Worm (Caenorhabditis elegans) whole organism, L1 larva: ENCODE measurements around the gene C03G6.17.

ENCODE experiments used
- alr-1 ChIP-seq: fragments of 200-800 bp; sonication (Bioruptor generic); optimal IDR thresholded peaks from 2 replicates; lab custom pipeline; 2018; ENCODE audit warnings: borderline replicate concordance, mild to moderate bottlenecking, missing genetic modification characterization, missing compliant biosample characterization
- aly-2 ChIP-seq: fragments of 150-350 bp; optimal IDR thresholded peaks from 2 replicates; lab custom pipeline; 2014; ENCODE audit warnings: missing biosample characterization, missing genetic modification characterization
- ama-1 ChIP-seq: fragments of 150-350 bp; optimal IDR thresholded peaks from 2 replicates; lab custom pipeline; 2014
- blmp-1 ChIP-seq: fragments of 150-350 bp; optimal IDR thresholded peaks from 2 replicates; lab custom pipeline; 2014; ENCODE audit warnings: missing biosample characterization, missing genetic modification characterization
- ceh-8 ChIP-seq: fragments of 200-800 bp; sonication (Bioruptor generic); optimal IDR thresholded peaks from 2 replicates; lab custom pipeline; 2018; ENCODE audit warnings: mild to moderate bottlenecking, missing genetic modification characterization, moderate library complexity, missing compliant biosample characterization
- ceh-82 ChIP-seq, 3 experiments: fragments of 150-350 bp in 1 of 3; sonication (generic microtip) in 2 of 3; optimal IDR thresholded peaks; 2 replicates each; lab custom pipeline; 2014 to 2017; ENCODE audit warnings: missing biosample characterization in 3 of 3, missing genetic modification characterization in 3 of 3
- ceh-90 ChIP-seq: sonication (generic microtip); optimal IDR thresholded peaks from 2 replicates; lab custom pipeline; 2016; ENCODE audit warnings: missing genetic modification characterization, missing compliant biosample characterization
- efl-1 ChIP-seq, 4 experiments: fragments of 150-350 bp; optimal IDR thresholded peaks in 3 of 4; peaks in 1 of 4; 1 replicate in 1 of 4; 2 replicates in 3 of 4; lab custom pipeline; 2014; ENCODE audit warnings: missing biosample characterization in 2 of 4, missing genetic modification characterization in 2 of 4, missing genetic modification reagents in 2 of 4
- egl-13 ChIP-seq: sonication (generic microtip); optimal IDR thresholded peaks from 2 replicates; lab custom pipeline; 2016; ENCODE audit warnings: missing genotype, missing genetic modification reagents, missing genetic modification characterization, missing compliant biosample characterization
- elt-2 ChIP-seq: sonication (generic microtip); optimal IDR thresholded peaks from 2 replicates; lab custom pipeline; 2016; ENCODE audit warnings: missing genetic modification characterization, mild to moderate bottlenecking, inconsistent platforms, missing compliant biosample characterization, missing genetic modification reagents
- fkh-8 ChIP-seq: sonication (generic microtip); optimal IDR thresholded peaks from 2 replicates; lab custom pipeline; 2016; ENCODE audit warnings: mild to moderate bottlenecking, missing genetic modification characterization, missing compliant biosample characterization
- fos-1 ChIP-seq: fragments of 150-350 bp; optimal IDR thresholded peaks from 2 replicates; lab custom pipeline; 2014; ENCODE audit warnings: missing biosample characterization, missing genetic modification characterization
- hlh-17 ChIP-seq: fragments of 200-800 bp; sonication (Bioruptor generic); optimal IDR thresholded peaks from 2 replicates; lab custom pipeline; 2018; ENCODE audit warnings: missing genetic modification characterization, mild to moderate bottlenecking, missing compliant biosample characterization, moderate library complexity, borderline replicate concordance
- hlh-4 ChIP-seq: sonication (generic microtip); optimal IDR thresholded peaks from 2 replicates; lab custom pipeline; 2016; ENCODE audit warnings: mild to moderate bottlenecking, missing genetic modification characterization, missing compliant biosample characterization
- isw-1 ChIP-seq: fragments of 200-800 bp; sonication (Bioruptor generic); IDR thresholded peaks from 2 replicates; pipeline ENCODE4 v1.3.6; 2022; ENCODE audit warnings: missing genetic modification characterization, missing compliant biosample characterization
- lin-14 ChIP-seq: fragments of 200-800 bp; sonication (Bioruptor generic); optimal IDR thresholded peaks from 2 replicates; lab custom pipeline; 2018; ENCODE audit warnings: mild to moderate bottlenecking, missing genetic modification characterization, moderate library complexity, missing compliant biosample characterization
- lir-3 ChIP-seq: sonication (generic microtip); optimal IDR thresholded peaks from 2 replicates; lab custom pipeline; 2016; ENCODE audit warnings: mild to moderate bottlenecking, missing genetic modification characterization, moderate library complexity, missing compliant biosample characterization; ENCODE audit not compliant: poor library complexity
- lsy-2 ChIP-seq, 2 experiments: fragments of 150-350 bp; optimal IDR thresholded peaks; 2 replicates each; lab custom pipeline; 2014; ENCODE audit warnings: missing biosample characterization in 2 of 2, missing genetic modification characterization in 2 of 2
- mab-9 ChIP-seq: fragments of 200-800 bp; sonication (Bioruptor generic); IDR thresholded peaks from 2 replicates; pipeline ENCODE4 v1.3.6; 2022; ENCODE audit warnings: missing genetic modification reagents, missing genetic modification characterization, missing compliant biosample characterization
- nhr-11 ChIP-seq: fragments of 150-350 bp; optimal IDR thresholded peaks from 2 replicates; lab custom pipeline; 2014; ENCODE audit warnings: missing biosample characterization, missing genetic modification characterization
- nhr-12 ChIP-seq: sonication (generic microtip); optimal IDR thresholded peaks from 2 replicates; lab custom pipeline; 2017; ENCODE audit warnings: missing biosample characterization, missing genetic modification characterization
- nhr-19 ChIP-seq: fragments of 200-800 bp; sonication (Bioruptor generic); conservative IDR thresholded peaks from 2 replicates; pipeline ENCODE4 v1.3.6; 2022; ENCODE audit warnings: missing genetic modification characterization, missing compliant biosample characterization
- nhr-237 ChIP-seq: fragments of 150-350 bp; optimal IDR thresholded peaks from 2 replicates; lab custom pipeline; 2014; ENCODE audit warnings: missing biosample characterization, missing genetic modification characterization
- nhr-71 ChIP-seq: sonication (generic microtip); optimal IDR thresholded peaks from 2 replicates; lab custom pipeline; 2016; ENCODE audit warnings: mild to moderate bottlenecking, missing genetic modification characterization, moderate library complexity, missing compliant biosample characterization
- nhr-84 ChIP-seq: sonication (generic microtip); optimal IDR thresholded peaks from 2 replicates; lab custom pipeline; 2017; ENCODE audit warnings: missing biosample characterization, missing genetic modification characterization
- pag-3 ChIP-seq: sonication (generic microtip); optimal IDR thresholded peaks from 2 replicates; lab custom pipeline; 2017; ENCODE audit warnings: missing genetic modification characterization, mild to moderate bottlenecking, missing compliant biosample characterization, antibody characterized with exemption, borderline replicate concordance; ENCODE audit not compliant: insufficient read depth
- vab-15 ChIP-seq: sonication (generic microtip); optimal IDR thresholded peaks from 2 replicates; lab custom pipeline; 2017; ENCODE audit warnings: missing genotype, mild to moderate bottlenecking, missing genetic modification characterization, missing compliant biosample characterization

Gene C03G6.17

DNA sequence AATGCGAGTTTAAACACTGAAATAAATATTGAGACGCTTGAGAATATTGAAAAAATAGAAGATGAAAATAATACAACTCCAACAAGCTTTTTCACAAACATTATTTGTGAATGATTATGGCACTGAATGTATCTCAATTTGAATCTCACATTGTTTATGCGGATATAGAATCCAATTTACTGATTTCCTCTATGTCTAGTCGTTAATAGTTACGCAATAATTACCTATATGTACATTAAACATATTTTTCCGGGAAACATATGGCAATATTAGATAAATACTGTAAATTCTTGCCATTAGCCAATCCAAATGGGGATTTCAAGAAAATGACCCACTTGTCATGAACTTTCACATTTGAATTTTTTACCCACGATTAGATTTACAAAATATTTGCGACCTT is 14.5 kb upstream of the C03G6.17 start, which contains the start of gene srx-9:
srx-9 (minus strand) TSS at position 101 of the 400 bp plus-strand sequence.
- TF ChIP-seq ceh-82 (tag; optimal IDR thresholded peaks at IDR 0.05; lab: Kevin White, UChicago), result no peak
- TF ChIP-seq, all 84 proteins: peak for 0

ce11 chrV:7391933-7392332 is 11.0 kb upstream of the C03G6.17 start, which contains the start of gene fbxa-105:
Gene fbxa-105, minus strand, starts transcription at chrV:7392029.
- no peak for TF ChIP-seq efl-1 (optimal IDR thresholded peaks at IDR 0.05; lab: Kevin White, UChicago)
- peak in 1 of 2 experiments; percentile 19 for TF ChIP-seq efl-1 (GFP tag; optimal IDR thresholded peaks at IDR 0.05 in 1 of 2; lab: Kevin White, UChicago)
- TF ChIP-seq lsy-2 (tag; optimal IDR thresholded peaks at IDR 0.05; lab: Kevin White, UChicago), result no peak
- peak; percentile 3 for TF ChIP-seq elt-2

DNA sequence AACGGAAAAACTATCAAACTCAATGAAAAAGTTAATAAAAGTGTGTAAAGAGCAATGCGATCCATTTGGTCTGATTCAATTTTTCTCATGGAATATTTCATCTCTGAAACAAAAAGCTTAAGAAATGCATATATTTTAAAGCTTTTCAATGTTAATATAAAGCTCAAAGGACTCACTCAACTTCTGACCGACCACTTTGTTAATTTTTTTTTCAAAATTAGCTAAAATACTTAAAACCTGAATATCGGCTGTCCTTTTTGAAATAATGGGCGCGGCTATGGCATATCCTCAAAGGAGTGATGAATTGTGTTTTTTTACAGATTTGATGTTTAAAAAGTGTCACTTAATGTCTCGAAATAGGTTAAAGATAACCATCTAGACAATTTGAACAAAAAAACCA is 8.9 kb upstream of the C03G6.17 start, which contains the start of gene C02H6.1:
C02H6.1 (minus strand) TSS at position 101 of the 400 bp plus-strand sequence.
- no peak for TF ChIP-seq ama-1
- TF ChIP-seq alr-1 (tag; lab: Kevin White, UChicago), result no peak
- TF ChIP-seq nhr-19 (GFP tag; lab: Robert Waterston, UW), result no peak
- no peak for TF ChIP-seq hlh-17 (GFP tag; lab: Kevin White, UChicago)
- TF ChIP-seq nhr-12 (tag; lab: Kevin White, UChicago), result no peak
- no peak for TF ChIP-seq lir-3
- TF ChIP-seq nhr-84 (tag; lab: Kevin White, UChicago), result no peak
- TF ChIP-seq egl-13, result no peak
- TF ChIP-seq nhr-237 (tag; lab: Kevin White, UChicago), result no peak
- TF ChIP-seq nhr-11 (tag; lab: Kevin White, UChicago), result no peak

ce11 chrV:7387755-7388154 is 6.8 kb upstream of the C03G6.17 start, which contains the start of gene C02H6.3:
Gene C02H6.3, minus strand, starts transcription at chrV:7387855.
- TF ChIP-seq nhr-237 (tag; lab: Kevin White, UChicago), result no peak
- TF ChIP-seq fkh-8 (tag; lab: Kevin White, UChicago), result no peak
- no peak for TF ChIP-seq fos-1 (tag; lab: Kevin White, UChicago)
- no peak for TF ChIP-seq mab-9 (GFP tag; lab: Robert Waterston, UW)
- TF ChIP-seq isw-1 (GFP tag; lab: Robert Waterston, UW), result no peak
- no peak for TF ChIP-seq ama-1
- TF ChIP-seq vab-15 (tag; lab: Kevin White, UChicago), result no peak
- no peak for TF ChIP-seq pag-3 (tag; lab: Kevin White, UChicago)
- no peak for TF ChIP-seq aly-2 (tag; lab: Kevin White, UChicago)
- no peak for TF ChIP-seq lin-14 (GFP tag; lab: Kevin White, UChicago)
- no peak for TF ChIP-seq lir-3
- no peak for TF ChIP-seq ceh-90
- TF ChIP-seq nhr-11 (tag; lab: Kevin White, UChicago), result no peak
- TF ChIP-seq, all 84 proteins: peak for 0

- TF ChIP-seq efl-1 (optimal IDR thresholded peaks at IDR 0.05; lab: Kevin White, UChicago), result no peak
- peak in 1 of 2 experiments; percentile 5 for TF ChIP-seq efl-1 (GFP tag; optimal IDR thresholded peaks at IDR 0.05 in 1 of 2; lab: Kevin White, UChicago)
- TF ChIP-seq lin-14 (GFP tag; lab: Kevin White, UChicago), result peak; percentile 37
- TF ChIP-seq fkh-8 (tag; lab: Kevin White, UChicago), result peak; percentile 42
- no peak for TF ChIP-seq nhr-84 (tag; lab: Kevin White, UChicago)
- no peak for TF ChIP-seq ama-1
- peak; percentile 47 for TF ChIP-seq nhr-71 (tag; lab: Kevin White, UChicago)
- TF ChIP-seq blmp-1 (tag; lab: Kevin White, UChicago), result peak; percentile 35
- peak; percentile 57 for TF ChIP-seq hlh-4 (tag; lab: Kevin White, UChicago)
Measured at ce11 chrV:7386052-7386573, 5.2 kb upstream of the C03G6.17 start, which contains the start of gene srp-6. Gene srp-6, minus strand, starts transcription at chrV:7386102.

ce11 chrV:7379384-7379783 is 1.5 kb downstream of the C03G6.17 start, which contains the start of gene srsx-24:
Gene srsx-24, minus strand, starts transcription at chrV:7379484.
- peak; percentile 40 for TF ChIP-seq ceh-8 (GFP tag; lab: Kevin White, UChicago)
- TF ChIP-seq blmp-1 (tag; lab: Kevin White, UChicago), result no peak
